Fruit fly (Drosophila melanogaster): ENCODE measurements around the gene CG43739.

Gene CG43739

dm6 chr2L:20881353-20882079, 37.2 kb downstream of the CG43739 start (continued):
- TF ChIP-seq Bgb (GFP tag; IDR thresholded peaks at IDR 0.05; ENCODE audit: partially characterized antibody) (no peak), Nf-YB (GFP tag; optimal IDR thresholded peaks at IDR 0.05) (no peak), dimm (GFP tag; IDR thresholded peaks at IDR 0.05) (no peak), CG15011 (GFP tag; optimal IDR thresholded peaks at IDR 0.05) (peak; percentile 55), Ets65A (GFP tag) (peak; percentile 95), CG12299 (tag; optimal IDR thresholded peaks at IDR 0.05) (no peak), CG3838 (GFP tag; optimal IDR thresholded peaks at IDR 0.05) (no peak), ttk (GFP tag; IDR thresholded peaks at IDR 0.05) (no peak), H15 (GFP tag; IDR thresholded peaks at IDR 0.05) (0 out of 3 replicates have a peak, but pooled peaks have one; percentile 42), ara (GFP tag; IDR thresholded peaks at IDR 0.05) (0 out of 2 replicates have a peak, but pooled peaks have one; percentile 47), CG15479 (GFP tag; optimal IDR thresholded peaks at IDR 0.05) (no peak), CG13123 (GFP tag; optimal IDR thresholded peaks at IDR 0.05) (no peak), exex (tag; optimal IDR thresholded peaks at IDR 0.05) (peak; percentile 26), ash1 (GFP tag; optimal IDR thresholded peaks at IDR 0.05) (no peak), CG7556 (GFP tag; optimal IDR thresholded peaks at IDR 0.05) (peak; percentile 60), mam (GFP tag; optimal IDR thresholded peaks at IDR 0.05) (peak; percentile 79), CG18262 (tag; optimal IDR thresholded peaks at IDR 0.05) (peak; percentile 13), CG6854 (GFP tag; optimal IDR thresholded peaks at IDR 0.05) (no peak), CG6272 (GFP tag; IDR thresholded peaks at IDR 0.05) (no peak), sens (GFP tag) (peak; percentile 87), zfh1 (GFP tag; IDR thresholded peaks at IDR 0.05) (peak; percentile 52; the same call in 1 of the 3 replicates), dati (GFP tag; IDR thresholded peaks at IDR 0.05) (0 out of 2 replicates have a peak, but pooled peaks have one; percentile 17), CG12155 (GFP tag; optimal IDR thresholded peaks at IDR 0.05) (peak; percentile 48), Dbx (GFP tag; IDR thresholded peaks at IDR 0.05) (peak; percentile 72; the same call in 2 of the 3 replicates), Bdp1 (GFP tag; optimal IDR thresholded peaks at IDR 0.05) (no peak), Tbp (GFP tag; optimal IDR thresholded peaks at IDR 0.05) (no peak), bowl (GFP tag; IDR thresholded peaks at IDR 0.05) (no peak), sisA (GFP tag; IDR thresholded peaks at IDR 0.05) (peak; percentile 55), Hr3 (GFP tag; optimal IDR thresholded peaks at IDR 0.05) (peak; percentile 25), Jarid2 (GFP tag; optimal IDR thresholded peaks at IDR 0.05) (no peak), danr (GFP tag; IDR thresholded peaks at IDR 0.05) (no peak), CG1024 (GFP tag; IDR thresholded peaks at IDR 0.05) (no peak), CG2116 (GFP tag; optimal IDR thresholded peaks at IDR 0.05) (no peak), ranshi (GFP tag; IDR thresholded peaks at IDR 0.05) (no peak), CG6175 (GFP tag; IDR thresholded peaks at IDR 0.05) (0 out of 3 replicates have a peak, but pooled peaks have one; percentile 28), CG7372 (GFP tag; IDR thresholded peaks at IDR 0.05) (no peak), ac (GFP tag; optimal IDR thresholded peaks at IDR 0.05) (no peak), Rx (GFP tag; IDR thresholded peaks at IDR 0.05) (no peak), C15 (GFP tag; IDR thresholded peaks at IDR 0.05) (0 out of 3 replicates have a peak, but pooled peaks have one; percentile 67), ci (GFP tag; IDR thresholded peaks at IDR 0.05) (peak; percentile 60; the same call in 1 of the 3 replicates), CG17568 (GFP tag; optimal IDR thresholded peaks at IDR 0.05) (no peak), dan (GFP tag; IDR thresholded peaks at IDR 0.05) (no peak), B-H2 (GFP tag; optimal IDR thresholded peaks at IDR 0.05) (no peak), Elba2 (GFP tag; optimal IDR thresholded peaks at IDR 0.05) (no peak), HLHmδ (GFP tag; optimal IDR thresholded peaks at IDR 0.05) (peak; percentile 54), ap (GFP tag; IDR thresholded peaks at IDR 0.05) (no peak), CG17328 (GFP tag; IDR thresholded peaks at IDR 0.05) (peak; percentile 48), CG6765 (GFP tag; optimal IDR thresholded peaks at IDR 0.05) (no peak), tap (tag; optimal IDR thresholded peaks at IDR 0.05) (no peak), Deaf1 (tag; optimal IDR thresholded peaks at IDR 0.05) (no peak), CG14965 (GFP tag; optimal IDR thresholded peaks at IDR 0.05; ENCODE audit: borderline replicate concordance) (no peak)
